Fruit fly (Drosophila melanogaster): ENCODE measurements around the gene CG12991.

CG12991 gene

DNA sequence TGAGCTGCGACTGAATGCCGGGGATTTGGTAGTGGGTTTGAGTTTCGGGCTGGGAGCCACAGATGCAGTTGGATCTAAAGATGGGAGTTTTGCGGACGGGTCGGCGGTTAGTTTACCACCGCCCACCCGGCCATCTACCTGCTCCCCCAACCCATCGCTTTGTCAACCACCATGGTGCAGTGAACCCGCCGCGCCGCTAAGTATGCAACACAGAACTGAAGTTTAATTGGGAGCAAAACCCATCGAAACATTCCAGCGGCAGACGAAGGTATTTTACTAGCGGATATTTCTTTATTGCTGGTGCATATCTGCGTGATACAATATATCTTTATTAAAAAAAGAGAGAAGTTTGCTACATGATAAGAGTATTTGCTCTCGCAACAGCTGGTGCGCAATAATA lies 13.5 kb upstream of the CG12991 start:
- TF ChIP-seq noc (tag; optimal IDR thresholded peaks at IDR 0.05) = no peak

DNA sequence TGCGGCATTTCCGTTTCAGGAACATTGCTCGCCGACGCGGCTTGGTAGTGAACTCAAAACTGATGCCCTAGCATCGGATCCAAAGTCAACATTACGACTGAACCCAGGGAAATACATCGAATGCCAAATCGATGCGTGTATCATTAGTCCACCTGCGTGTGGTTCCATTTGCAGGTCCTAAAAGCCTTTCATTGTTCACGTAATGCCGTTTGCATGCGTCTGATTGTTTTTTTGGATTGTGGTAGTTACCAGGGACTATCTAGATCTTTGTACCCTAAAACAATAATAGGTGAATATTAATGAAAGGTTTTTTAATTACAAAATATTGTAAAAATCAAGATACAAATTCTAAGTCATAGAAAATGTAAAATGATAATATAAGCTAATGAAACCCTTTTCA lies 10.5 kb upstream of the CG12991 start, which contains the start of gene ppk23:
TSS of gene ppk23 (minus strand) at position 101 of the 400 bp plus-strand sequence.
- no peak for TF ChIP-seq noc (tag; optimal IDR thresholded peaks at IDR 0.05)

DNA sequence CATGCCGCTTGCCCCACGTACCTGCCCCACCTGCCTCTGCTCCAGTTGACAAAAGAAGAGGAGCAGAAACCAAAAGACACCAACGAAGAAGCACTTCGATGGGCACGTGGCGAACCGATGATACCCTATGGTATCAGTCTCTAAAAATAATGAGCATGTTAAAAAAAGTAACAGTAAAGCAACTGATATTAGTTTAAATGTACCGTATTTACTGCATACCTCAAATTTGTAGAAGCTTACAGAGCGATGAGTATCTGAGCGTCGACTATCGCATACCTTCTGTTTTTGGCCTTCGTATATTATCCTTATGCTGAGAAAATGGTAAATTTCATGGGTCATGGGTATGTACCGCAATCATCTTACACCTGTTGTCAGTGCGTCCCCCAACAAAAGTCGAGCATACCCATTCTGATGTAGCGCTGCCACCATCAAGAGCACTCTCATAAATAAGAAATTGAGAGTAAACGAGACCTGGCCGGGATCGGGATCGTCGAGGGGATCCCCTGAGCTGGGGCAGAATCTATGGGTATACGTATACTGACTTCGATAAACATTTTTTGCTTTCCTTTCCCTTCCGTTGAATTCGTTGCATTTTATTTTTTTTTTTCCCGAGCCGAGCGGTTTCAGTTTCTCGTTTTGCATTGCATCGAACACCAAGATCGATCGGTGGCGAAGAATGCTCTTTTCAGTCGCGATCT lies 8.6 kb upstream of the CG12991 start:
- no peak for TF ChIP-seq noc (tag; optimal IDR thresholded peaks at IDR 0.05)

DNA sequence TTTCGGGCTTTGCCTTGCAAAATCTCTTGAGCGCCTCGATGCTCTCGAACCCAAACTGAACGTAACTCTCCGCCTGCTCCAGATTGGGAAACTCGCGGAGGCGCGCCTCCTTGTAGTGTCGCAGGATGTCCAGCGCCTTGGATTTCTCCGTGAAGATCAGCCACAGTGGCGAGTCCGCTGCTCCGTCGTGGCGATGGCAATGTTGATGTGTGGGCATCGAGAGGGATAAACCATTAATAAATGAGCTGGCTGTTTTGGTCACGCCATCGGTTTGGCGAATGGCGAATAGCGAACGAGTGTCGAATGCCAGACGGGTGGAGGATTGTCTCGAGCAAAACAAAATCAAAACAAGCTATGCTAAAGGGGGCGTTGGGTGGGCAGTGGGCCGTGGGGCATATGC lies 3.8 kb upstream of the CG12991 start:
- no peak for TF ChIP-seq noc (tag; optimal IDR thresholded peaks at IDR 0.05)

DNA sequence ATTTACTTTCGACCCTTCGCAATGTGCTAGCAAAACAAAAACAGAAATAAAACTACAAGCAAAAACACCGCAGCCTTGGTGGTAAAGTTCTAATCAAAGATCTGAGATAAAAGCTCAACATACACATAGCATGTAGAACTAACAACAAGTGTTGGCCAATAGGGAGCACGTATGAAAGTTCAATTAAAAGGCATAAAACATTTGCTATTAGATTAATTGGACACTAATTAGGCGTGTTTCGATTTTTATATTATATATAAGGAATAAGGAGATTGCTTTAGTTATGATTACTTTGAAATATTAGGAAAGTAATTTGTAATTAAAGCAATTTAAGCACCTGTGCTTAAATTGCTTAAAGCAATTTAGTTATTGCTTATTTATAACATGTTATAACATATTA lies 3.1 kb upstream of the CG12991 start:
- peak; percentile 13 for TF ChIP-seq noc (tag; optimal IDR thresholded peaks at IDR 0.05)

DNA sequence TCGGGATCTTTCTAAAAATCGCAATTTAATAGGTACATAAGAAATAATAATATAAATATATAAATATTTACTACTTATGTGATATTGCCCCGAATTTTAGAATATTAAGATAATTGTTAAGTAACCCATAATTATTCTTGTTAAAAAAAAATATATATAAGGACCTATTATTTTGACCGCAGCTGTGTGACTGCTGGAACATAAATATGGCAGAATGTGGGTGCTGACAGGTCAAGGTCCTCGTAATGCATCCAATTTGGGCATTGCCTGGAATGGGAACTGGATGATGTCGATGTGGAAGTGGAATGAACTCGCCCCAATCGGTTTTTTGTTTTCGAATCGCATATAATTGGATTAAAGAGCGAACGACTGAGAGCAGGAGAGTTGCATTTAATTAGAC lies 2.3 kb upstream of the CG12991 start:
- TF ChIP-seq noc (tag; optimal IDR thresholded peaks at IDR 0.05) = no peak

DNA sequence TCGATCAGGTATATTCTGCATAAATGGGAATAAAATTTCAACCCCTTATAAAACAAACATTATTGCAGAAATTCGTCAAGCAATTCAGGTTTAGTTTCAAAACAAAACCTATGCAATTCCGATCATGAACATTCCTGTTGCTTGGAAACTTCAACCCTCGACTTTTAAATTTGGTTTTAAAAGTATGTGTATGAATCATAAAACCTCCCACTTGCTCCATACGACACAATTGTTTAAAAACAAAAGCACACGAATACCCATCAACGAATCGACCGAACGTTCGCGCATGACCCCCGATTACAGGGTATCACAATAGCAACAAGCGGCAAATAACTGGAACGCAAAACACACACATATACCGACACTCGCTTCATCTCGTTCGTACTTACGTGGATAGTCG lies 1.5 kb upstream of the CG12991 start:
- TF ChIP-seq noc (tag; optimal IDR thresholded peaks at IDR 0.05) = no peak

DNA sequence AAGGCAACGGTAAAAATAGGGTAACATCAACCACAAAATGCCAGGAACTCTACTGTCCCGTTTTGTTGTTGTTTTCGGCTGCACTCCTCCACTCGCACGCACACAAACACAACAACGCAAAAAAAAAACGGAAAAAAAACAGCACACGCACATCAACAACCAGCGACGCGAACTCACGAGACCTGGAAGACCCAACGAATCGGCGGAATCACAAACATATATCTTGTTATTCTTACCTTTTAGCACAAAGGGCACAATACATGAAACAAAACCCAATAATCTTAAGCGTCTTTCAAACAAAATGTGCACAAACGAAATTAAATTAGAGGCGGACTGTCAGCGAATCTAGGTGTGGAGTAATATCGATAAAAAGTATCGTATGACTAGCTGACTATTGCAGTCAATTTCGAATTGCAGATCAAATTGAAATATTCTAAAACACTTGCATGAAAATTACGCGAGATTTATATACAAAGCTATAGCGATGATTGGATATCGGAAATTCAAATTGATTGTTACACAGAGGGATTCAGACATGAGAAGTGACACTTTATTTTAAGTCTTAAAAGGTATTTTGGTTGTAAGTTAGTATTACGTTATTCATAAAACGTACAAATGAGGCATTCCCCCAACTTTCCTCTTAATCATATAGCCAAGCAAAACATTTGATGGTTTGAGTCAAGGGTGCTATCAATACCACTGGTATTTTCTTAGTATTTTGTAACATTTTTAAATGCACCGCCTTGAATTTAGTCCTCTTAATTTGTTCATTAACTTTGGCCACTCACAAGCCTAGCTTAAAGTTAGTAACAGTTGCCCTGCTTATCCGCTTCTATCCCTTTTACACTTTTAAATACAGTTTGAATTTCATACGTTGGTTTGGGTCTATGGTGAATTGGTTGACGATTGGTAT lies 536 bp upstream of the CG12991 start, which contains the start of gene Ankle2:
TSS of gene Ankle2 (minus strand) at position 361 of the 913 bp plus-strand sequence.
- TF ChIP-seq noc (tag; optimal IDR thresholded peaks at IDR 0.05) = no peak

DNA sequence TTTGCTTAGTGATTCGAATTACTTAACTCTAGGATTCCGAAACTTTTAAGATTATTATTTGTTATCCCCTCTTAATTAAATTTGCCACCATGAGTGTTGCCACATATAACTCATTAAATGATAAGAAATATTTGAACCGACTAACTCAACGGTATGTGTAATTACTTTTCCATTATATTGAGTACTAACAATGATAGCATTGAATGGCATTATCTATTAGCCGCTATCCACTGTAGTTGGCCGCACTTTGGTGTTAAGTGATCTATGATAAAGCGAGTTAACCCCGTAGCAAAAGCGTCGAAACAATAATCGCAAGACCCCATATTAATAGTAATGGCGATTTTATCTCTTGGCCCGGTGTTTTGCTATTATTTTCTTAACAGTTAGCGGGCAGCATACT lies 1.3 kb downstream of the CG12991 start:
- TF ChIP-seq noc (tag; optimal IDR thresholded peaks at IDR 0.05) = no peak

DNA sequence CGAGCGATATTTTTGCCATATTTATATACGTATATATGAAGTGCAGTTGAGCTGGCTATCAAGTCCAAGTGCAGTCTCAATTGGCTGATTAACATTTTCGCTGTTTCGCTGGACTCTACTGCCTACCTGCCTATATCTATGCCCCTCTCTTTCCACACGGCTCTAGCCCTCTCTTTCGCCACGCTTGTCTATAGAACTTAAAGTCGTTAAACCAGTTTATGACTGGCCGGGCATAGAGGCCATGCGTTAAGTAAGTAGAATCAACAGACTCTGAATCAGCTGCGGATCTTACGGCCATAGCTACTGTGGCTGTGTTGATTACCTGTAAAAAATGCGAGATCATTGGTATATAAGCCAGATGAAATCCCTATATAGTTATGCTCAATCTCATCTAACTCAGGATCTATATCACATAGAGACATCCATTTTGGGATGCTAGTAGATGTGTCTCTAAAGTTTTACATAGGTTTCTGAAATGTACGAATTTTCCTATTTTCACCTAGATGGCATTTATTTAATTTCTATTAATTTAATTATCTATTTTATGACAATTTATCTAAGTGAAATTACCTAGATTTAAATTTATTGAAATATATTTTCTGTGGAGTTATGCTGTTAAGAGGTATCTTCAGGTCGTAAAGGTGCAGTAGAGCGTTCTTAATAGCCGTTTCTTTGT lies 2.1 kb downstream of the CG12991 start:
- peak; percentile 51 for TF ChIP-seq noc (tag; optimal IDR thresholded peaks at IDR 0.05)

DNA sequence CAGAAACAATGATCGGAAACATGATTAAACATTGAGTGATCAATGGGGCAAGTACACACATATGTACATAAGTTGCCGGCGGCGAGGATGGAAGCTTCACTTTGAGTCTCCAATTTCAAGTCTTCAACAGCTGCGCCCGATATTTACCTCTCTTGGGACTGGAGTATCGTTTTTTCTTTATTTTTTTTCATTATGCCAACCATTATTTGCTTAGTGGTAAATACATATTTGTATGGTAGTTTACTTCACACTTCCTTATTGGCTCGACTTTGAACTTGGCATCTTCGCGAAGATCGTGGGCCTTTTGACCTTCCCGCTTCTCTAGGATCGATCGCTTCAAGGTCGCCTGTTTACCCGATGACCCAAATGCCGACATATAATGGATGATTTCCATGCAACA lies 3.0 kb downstream of the CG12991 start:
- TF ChIP-seq noc (tag; optimal IDR thresholded peaks at IDR 0.05) = no peak

DNA sequence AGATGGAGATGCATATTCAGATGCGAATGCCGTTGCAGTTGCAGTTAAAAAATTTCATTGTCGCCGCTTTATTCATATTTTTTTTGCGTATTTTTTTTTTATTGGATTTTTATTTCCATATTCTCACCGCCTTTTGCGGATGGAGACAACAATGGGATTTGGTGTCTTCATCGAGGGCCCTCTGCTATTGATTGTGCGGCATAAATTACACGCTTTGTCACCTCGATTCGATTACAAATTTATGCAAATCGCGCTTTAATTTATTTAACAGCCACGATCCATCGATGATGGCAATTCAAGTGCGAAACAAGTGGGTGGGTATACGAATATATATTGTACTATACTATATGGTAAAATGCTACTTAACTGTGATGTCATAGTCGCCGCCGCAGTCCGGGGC lies 4.0 kb downstream of the CG12991 start:
- no peak for TF ChIP-seq noc (tag; optimal IDR thresholded peaks at IDR 0.05)

DNA sequence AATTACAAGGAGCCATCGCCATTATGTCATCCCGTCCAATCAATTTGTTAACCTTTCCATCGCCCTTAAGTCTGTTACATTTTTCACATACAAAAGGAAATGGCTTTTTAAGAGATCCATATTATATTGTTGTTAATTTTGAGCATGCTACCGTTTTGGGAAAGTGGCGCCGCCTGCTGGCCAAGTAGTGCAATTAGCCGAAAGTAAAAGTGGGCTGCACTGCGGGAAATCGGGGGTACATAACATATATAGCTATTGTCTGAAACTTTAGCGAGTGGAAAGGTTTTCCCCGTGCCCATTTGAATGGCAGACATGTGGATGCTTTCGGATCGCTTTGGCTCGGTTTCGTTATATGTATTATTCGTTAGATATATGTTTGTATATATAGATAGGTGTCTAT lies 6.2 kb downstream of the CG12991 start:
- no peak for TF ChIP-seq noc (tag; optimal IDR thresholded peaks at IDR 0.05)

DNA sequence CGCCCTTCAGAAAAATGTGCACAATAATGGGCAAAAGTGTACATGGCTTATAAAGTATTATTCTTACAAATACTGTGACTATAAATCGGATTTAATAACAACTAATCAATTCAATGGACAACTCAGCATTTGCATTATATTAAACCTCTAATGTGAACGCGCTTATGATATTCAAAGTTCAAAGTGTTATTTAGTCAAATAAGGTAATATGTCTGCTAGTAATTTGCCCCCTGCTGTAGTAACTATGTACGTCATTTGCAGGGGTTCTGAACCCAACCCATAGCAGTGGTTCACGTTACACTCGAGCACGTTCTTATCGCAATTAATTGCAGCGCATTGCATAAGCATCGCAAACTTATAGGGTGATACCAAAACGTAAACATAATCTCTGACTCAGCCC lies 8.5 kb downstream of the CG12991 start:
- TF ChIP-seq noc (tag; optimal IDR thresholded peaks at IDR 0.05) = no peak

DNA sequence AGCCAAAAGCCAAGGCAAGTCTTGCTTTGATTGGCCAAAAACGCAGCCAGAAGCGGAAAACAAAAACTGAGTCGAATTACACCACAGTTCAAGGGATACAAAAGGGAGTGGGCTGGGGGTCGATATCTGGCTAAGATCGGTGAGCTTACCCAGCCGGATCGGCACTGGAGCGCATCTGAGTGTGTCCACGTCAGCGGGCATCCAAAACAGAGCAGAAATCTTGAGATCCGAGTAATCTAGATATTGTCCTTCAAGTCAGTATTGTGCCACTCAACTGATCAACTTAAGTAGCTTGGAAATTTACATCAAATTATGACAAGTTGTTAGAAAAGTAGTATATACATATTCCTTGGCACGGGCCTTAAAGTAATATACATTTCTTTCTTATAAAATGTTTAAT lies 8.9 kb downstream of the CG12991 start, which contains the start of gene CG12992:
TSS of gene CG12992 (plus strand) at position 301 of the 400 bp plus-strand sequence.
- TF ChIP-seq noc (tag; optimal IDR thresholded peaks at IDR 0.05) = no peak

DNA sequence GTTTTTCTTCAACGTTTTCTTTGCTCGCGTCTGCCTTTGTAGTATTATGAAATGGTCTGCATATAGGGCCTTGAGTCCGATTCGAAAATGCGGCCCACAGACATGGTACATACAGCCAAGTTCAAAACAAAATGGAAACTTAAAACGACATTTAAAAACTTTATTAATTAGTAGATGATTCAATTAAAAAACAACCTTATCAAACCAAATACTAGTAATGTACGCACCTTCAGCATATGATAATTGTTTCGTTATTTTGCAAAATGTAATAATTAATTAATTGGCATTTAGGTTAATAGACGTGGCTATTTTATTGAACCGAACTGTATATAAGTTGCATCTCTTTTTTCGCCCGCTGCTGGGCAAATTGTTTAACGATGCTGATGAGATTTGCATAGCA lies 15.1 kb downstream of the CG12991 start:
- no peak for TF ChIP-seq noc (tag; optimal IDR thresholded peaks at IDR 0.05)

Measured in whole organism, larva.